Fruit fly (Drosophila melanogaster) whole organism, embryonic: Measurements from ENCODE around the gene Kr-h2.

ENCODE experiments used
- Atf-2 ChIP-seq: fragments of 200-800 bp; sonication (Bioruptor generic); optimal IDR thresholded peaks from 2 replicates; lab custom pipeline; 2016; ENCODE audit warnings: missing biosample characterization, missing genetic modification characterization
- CG10267 ChIP-seq: fragments of 200-800 bp; sonication (Bioruptor generic); optimal IDR thresholded peaks from 2 replicates; lab custom pipeline; 2018; ENCODE audit warnings: missing biosample characterization, mild to moderate bottlenecking, missing genetic modification characterization, moderate library complexity
- CG11560 ChIP-seq: fragments of 200-800 bp; sonication (Bioruptor generic); IDR thresholded peaks from 3 replicates; pipeline ENCODE4 v1.3.6; 2022; ENCODE audit warnings: missing biosample characterization, missing genetic modification characterization
- CG11696 ChIP-seq: fragments of 200-800 bp; sonication (Bioruptor generic); IDR thresholded peaks from 2 replicates; pipeline ENCODE4 v1.3.6; 2022; ENCODE audit warnings: missing biosample characterization, missing genetic modification characterization
- CG12104 ChIP-seq: fragments of 200-800 bp; sonication (Bioruptor generic); optimal IDR thresholded peaks from 3 replicates; lab custom pipeline; 2016; ENCODE audit warnings: missing biosample characterization, missing genetic modification characterization
- CG13775 ChIP-seq: fragments of 200-800 bp; sonication (Bioruptor generic); optimal IDR thresholded peaks from 3 replicates; lab custom pipeline; 2017; ENCODE audit warnings: missing biosample characterization, mild to moderate bottlenecking, missing genetic modification characterization
- CG15269 ChIP-seq: fragments of 200-800 bp; sonication (Bioruptor generic); optimal IDR thresholded peaks from 2 replicates; lab custom pipeline; 2018; ENCODE audit warnings: missing biosample characterization, mild to moderate bottlenecking, missing genetic modification characterization, moderate library complexity
- CG18262 ChIP-seq: fragments of 200-800 bp; optimal IDR thresholded peaks from 3 replicates; lab custom pipeline; 2019; ENCODE audit warnings: missing biosample characterization, mild to moderate bottlenecking, missing genetic modification characterization, moderate library complexity
- CG3163 ChIP-seq: fragments of 200-800 bp; sonication (Bioruptor generic); optimal IDR thresholded peaks from 3 replicates; lab custom pipeline; 2016; ENCODE audit warnings: missing biosample characterization, missing genetic modification characterization
- CG3407 ChIP-seq: fragments of 200-800 bp; sonication (Bioruptor generic); optimal IDR thresholded peaks from 2 replicates; lab custom pipeline; 2018; ENCODE audit warnings: missing biosample characterization, mild to moderate bottlenecking, missing genetic modification characterization
- CG3995 ChIP-seq: fragments of 200-800 bp; sonication (Bioruptor generic); optimal IDR thresholded peaks from 3 replicates; lab custom pipeline; 2016; ENCODE audit warnings: missing biosample characterization, missing genetic modification characterization
- CG42726 ChIP-seq: fragments of 200-800 bp; sonication (Bioruptor generic); IDR thresholded peaks from 2 replicates; pipeline ENCODE4 v1.3.6; 2022; ENCODE audit warnings: missing biosample characterization, missing genetic modification characterization; ENCODE audit not compliant: partially characterized antibody
- CG6175 ChIP-seq: fragments of 200-800 bp; sonication (Bioruptor generic); IDR thresholded peaks from 3 replicates; pipeline ENCODE4 v1.3.6; 2022; ENCODE audit warnings: missing biosample characterization, missing genetic modification characterization
- CG7928 ChIP-seq: fragments of 200-800 bp; sonication (Bioruptor generic); optimal IDR thresholded peaks from 2 replicates; lab custom pipeline; 2017; ENCODE audit warnings: missing biosample characterization, mild to moderate bottlenecking, missing genetic modification characterization
- CG9932 ChIP-seq: fragments of 200-800 bp; sonication (Bioruptor generic); IDR thresholded peaks from 2 replicates; pipeline ENCODE4 v1.3.6; 2022; ENCODE audit warnings: missing biosample characterization, missing genetic modification characterization
- Dad ChIP-seq: fragments of 200-800 bp; sonication (Bioruptor generic); optimal IDR thresholded peaks from 3 replicates; lab custom pipeline; 2016; ENCODE audit warnings: missing biosample characterization, missing genetic modification characterization
- Dek ChIP-seq: fragments of 200-800 bp; sonication (Bioruptor generic); optimal IDR thresholded peaks from 3 replicates; lab custom pipeline; 2019; ENCODE audit warnings: missing biosample characterization, mild to moderate bottlenecking, missing genetic modification characterization, moderate library complexity
- Dip3 ChIP-seq: fragments of 200-800 bp; sonication (Bioruptor generic); optimal IDR thresholded peaks from 3 replicates; lab custom pipeline; 2016; ENCODE audit warnings: missing biosample characterization, missing genetic modification characterization
- Doc3 ChIP-seq: fragments of 200-800 bp; sonication (Bioruptor generic); IDR thresholded peaks from 3 replicates; pipeline ENCODE4 v1.3.6; 2022; ENCODE audit warnings: missing biosample characterization, missing genetic modification characterization; ENCODE audit not compliant: partially characterized antibody
- Fer2 ChIP-seq: fragments of 200-800 bp; sonication (Bioruptor generic); optimal IDR thresholded peaks from 2 replicates; lab custom pipeline; 2018; ENCODE audit warnings: missing biosample characterization, mild to moderate bottlenecking, missing genetic modification characterization, moderate library complexity
- Fer3 ChIP-seq: fragments of 200-800 bp; sonication (Bioruptor generic); optimal IDR thresholded peaks from 2 replicates; lab custom pipeline; 2018; ENCODE audit warnings: missing biosample characterization, mild to moderate bottlenecking, missing genetic modification characterization, moderate library complexity
- HLH4C ChIP-seq: fragments of 200-800 bp; sonication (Bioruptor generic); IDR thresholded peaks from 3 replicates; pipeline ENCODE4 v1.3.6; 2022; ENCODE audit warnings: missing biosample characterization, missing genetic modification characterization; ENCODE audit not compliant: partially characterized antibody
- HLH54F ChIP-seq: fragments of 200-800 bp; sonication (Bioruptor generic); optimal IDR thresholded peaks from 3 replicates; lab custom pipeline; 2016; ENCODE audit warnings: missing biosample characterization, missing genetic modification characterization
- HLHmδ ChIP-seq: fragments of 200-800 bp; sonication (Bioruptor generic); optimal IDR thresholded peaks from 2 replicates; lab custom pipeline; 2018; ENCODE audit warnings: missing biosample characterization, mild to moderate bottlenecking, missing genetic modification characterization, moderate library complexity
- Hey ChIP-seq: fragments of 200-800 bp; sonication (Bioruptor generic); optimal IDR thresholded peaks from 3 replicates; lab custom pipeline; 2018; ENCODE audit warnings: missing biosample characterization, mild to moderate bottlenecking, missing genetic modification characterization
- MBD-R2 ChIP-seq: fragments of 200-800 bp; sonication (Bioruptor generic); IDR thresholded peaks from 2 replicates; pipeline ENCODE4 v1.3.6; 2022; ENCODE audit warnings: missing biosample characterization, missing genetic modification characterization
- Trl ChIP-seq, 3 experiments: fragments of >200 bp in 2 of 3; fragments of 200-800 bp in 1 of 3; sonication (Bioruptor generic) in 1 of 3; optimal IDR thresholded peaks; 2 replicates in 1 of 3; 3 replicates in 2 of 3; lab custom pipeline; 2016 to 2017; ENCODE audit warnings: missing biosample characterization in 1 of 3, missing genetic modification characterization in 1 of 3
- Xrp1 ChIP-seq: fragments of 200-800 bp; sonication (Bioruptor generic); IDR thresholded peaks from 2 replicates; pipeline ENCODE4 v1.3.6; 2022; ENCODE audit warnings: missing biosample characterization, missing genetic modification characterization
- danr ChIP-seq: fragments of 200-800 bp; sonication (Bioruptor generic); IDR thresholded peaks from 2 replicates; pipeline ENCODE4 v1.3.6; 2022; ENCODE audit warnings: missing biosample characterization, missing genetic modification characterization
- dmrt11E ChIP-seq: fragments of 200-800 bp; sonication (Bioruptor generic); optimal IDR thresholded peaks from 3 replicates; lab custom pipeline; 2018; ENCODE audit warnings: missing biosample characterization, mild to moderate bottlenecking, missing genetic modification characterization, moderate library complexity
- dpn ChIP-seq, 2 experiments: fragments of 200-800 bp; sonication (Bioruptor generic); optimal IDR thresholded peaks; 3 replicates each; lab custom pipeline; 2016; ENCODE audit warnings: missing biosample characterization in 2 of 2, missing genetic modification characterization in 2 of 2
- eve ChIP-seq, 2 experiments: fragments of >200 bp; optimal IDR thresholded peaks; 2 replicates each; lab custom pipeline; 2017; ENCODE audit warnings: missing biosample characterization in 2 of 2, missing genetic modification characterization in 2 of 2
- fd96Cb ChIP-seq: fragments of 200-800 bp; sonication (Bioruptor generic); optimal IDR thresholded peaks from 2 replicates; lab custom pipeline; 2018; ENCODE audit warnings: missing biosample characterization, mild to moderate bottlenecking, missing genetic modification characterization, moderate library complexity
- grn ChIP-seq: fragments of 200-800 bp; sonication (Bioruptor generic); optimal IDR thresholded peaks from 3 replicates; lab custom pipeline; 2017; ENCODE audit warnings: missing biosample characterization, missing genetic modification characterization
- lab ChIP-seq: fragments of 200-800 bp; sonication (Bioruptor generic); optimal IDR thresholded peaks from 3 replicates; lab custom pipeline; 2017; ENCODE audit warnings: missing biosample characterization, missing genetic modification characterization, mild to moderate bottlenecking, moderate library complexity, missing genetic modification reagents
- mirr ChIP-seq: fragments of 200-800 bp; sonication (Bioruptor generic); optimal IDR thresholded peaks from 3 replicates; lab custom pipeline; 2018; ENCODE audit warnings: missing biosample characterization, mild to moderate bottlenecking, missing genetic modification characterization
- nau ChIP-seq: fragments of 200-800 bp; sonication (Bioruptor generic); optimal IDR thresholded peaks from 3 replicates; lab custom pipeline; 2017; ENCODE audit warnings: missing biosample characterization, mild to moderate bottlenecking, missing genetic modification characterization, missing genetic modification reagents
- nom ChIP-seq: fragments of 200-800 bp; sonication (Bioruptor generic); optimal IDR thresholded peaks from 2 replicates; lab custom pipeline; 2017; ENCODE audit warnings: missing biosample characterization, missing genetic modification characterization, mild to moderate bottlenecking, moderate library complexity, missing genetic modification reagents
- phol ChIP-seq: fragments of 200-800 bp; sonication (Bioruptor generic); optimal IDR thresholded peaks from 3 replicates; lab custom pipeline; 2018; ENCODE audit warnings: missing biosample characterization, mild to moderate bottlenecking, missing genetic modification characterization, moderate library complexity
- pum ChIP-seq: fragments of 200-800 bp; sonication (Bioruptor generic); optimal IDR thresholded peaks from 2 replicates; lab custom pipeline; 2016; ENCODE audit warnings: missing biosample characterization, missing genetic modification characterization
- pzg ChIP-seq: fragments of 200-800 bp; sonication (Bioruptor generic); optimal IDR thresholded peaks from 3 replicates; lab custom pipeline; 2018; ENCODE audit warnings: missing biosample characterization, mild to moderate bottlenecking, missing genetic modification characterization, moderate library complexity
- repo ChIP-seq: fragments of 200-800 bp; sonication (Bioruptor generic); optimal IDR thresholded peaks from 2 replicates; lab custom pipeline; 2016; ENCODE audit warnings: missing biosample characterization, missing genetic modification characterization
- salm ChIP-seq: fragments of 200-800 bp; sonication (Bioruptor generic); optimal IDR thresholded peaks from 2 replicates; lab custom pipeline; 2018; ENCODE audit warnings: missing biosample characterization, mild to moderate bottlenecking, missing genetic modification characterization
- slbo ChIP-seq: fragments of 200-800 bp; sonication (Bioruptor generic); IDR thresholded peaks from 2 replicates; pipeline ENCODE4 v1.3.6; 2022; ENCODE audit warnings: missing biosample characterization, missing genetic modification characterization
- slou ChIP-seq: fragments of 200-800 bp; sonication (Bioruptor generic); optimal IDR thresholded peaks from 3 replicates; lab custom pipeline; 2016; ENCODE audit warnings: missing biosample characterization, missing genetic modification characterization
- sob ChIP-seq: fragments of 200-800 bp; sonication (Bioruptor generic); IDR thresholded peaks from 2 replicates; pipeline ENCODE4 v1.3.6; 2022; ENCODE audit warnings: missing biosample characterization, missing genetic modification characterization
- sqz ChIP-seq: fragments of 200-800 bp; sonication (Bioruptor generic); optimal IDR thresholded peaks from 3 replicates; lab custom pipeline; 2018; ENCODE audit warnings: missing biosample characterization, mild to moderate bottlenecking, missing genetic modification characterization
- tup ChIP-seq: fragments of 200-800 bp; sonication (Bioruptor generic); optimal IDR thresholded peaks from 2 replicates; lab custom pipeline; 2016; ENCODE audit warnings: missing biosample characterization, mild to moderate bottlenecking, missing genetic modification characterization, moderate library complexity
- unc-4 ChIP-seq: fragments of 200-800 bp; sonication (Bioruptor generic); IDR thresholded peaks from 2 replicates; pipeline ENCODE4 v1.3.6; 2022; ENCODE audit warnings: missing biosample characterization, missing genetic modification characterization; ENCODE audit not compliant: partially characterized antibody
- zfh2 ChIP-seq: fragments of 200-800 bp; sonication (Bioruptor generic); optimal IDR thresholded peaks from 2 replicates; lab custom pipeline; 2016; ENCODE audit warnings: missing biosample characterization, missing genetic modification characterization

The Kr-h2 gene

dm6 chr2L:6050575-6050974, 20.2 kb upstream of the Kr-h2 start, which contains the start of gene CG9135 (continued):
- TF ChIP-seq lab (GFP tag; lab: Kevin White, UChicago) (no peak), sqz (GFP tag; lab: Kevin White, UChicago) (no peak), Atf-2 (GFP tag; lab: Kevin White, UChicago) (no peak), Doc3 (GFP tag; lab: Robert Waterston, UW) (peak; percentile 97), CG7928 (GFP tag; lab: Kevin White, UChicago) (no peak), phol (tag; lab: Kevin White, UChicago) (peak; percentile 41), slou (GFP tag; lab: Kevin White, UChicago) (no peak), pum (GFP tag; lab: Kevin White, UChicago) (no peak), Dip3 (GFP tag; lab: Kevin White, UChicago) (no peak), Hey (tag; lab: Kevin White, UChicago) (no peak), HLHmδ (GFP tag; lab: Kevin White, UChicago) (no peak), MBD-R2 (GFP tag; lab: Robert Waterston, UW) (peak; percentile 79), CG42726 (GFP tag; lab: Robert Waterston, UW) (peak; percentile 99), Fer3 (tag; lab: Kevin White, UChicago) (peak; percentile 9), repo (GFP tag; lab: Kevin White, UChicago) (no peak), Fer2 (tag; lab: Kevin White, UChicago) (no peak), grn (GFP tag; lab: Kevin White, UChicago) (no peak), CG6175 (GFP tag; lab: Robert Waterston, UW) (no peak), CG12104 (GFP tag; lab: Kevin White, UChicago) (no peak), CG10267 (tag; lab: Kevin White, UChicago) (peak; percentile 19), CG11696 (GFP tag; lab: Robert Waterston, UW) (no peak), dpn (GFP tag; optimal IDR thresholded peaks at IDR 0.05; lab: Kevin White, UChicago) (no peak), zfh2 (GFP tag; lab: Kevin White, UChicago) (no peak), CG3407 (GFP tag; lab: Kevin White, UChicago) (no peak), salm (tag; lab: Kevin White, UChicago) (no peak), dmrt11E (tag; lab: Kevin White, UChicago) (no peak), HLH54F (no peak), nom (no peak), danr (GFP tag; lab: Robert Waterston, UW) (no peak), Xrp1 (no peak), CG18262 (tag; lab: Kevin White, UChicago) (no peak), CG13775 (GFP tag; lab: Kevin White, UChicago) (no peak), eve (GFP tag; optimal IDR thresholded peaks at IDR 0.05; lab: Kevin White, UChicago) (no peak), CG3163 (GFP tag; lab: Kevin White, UChicago) (no peak), Dek (tag; lab: Kevin White, UChicago) (peak; percentile 35), sob (GFP tag; lab: Robert Waterston, UW) (peak; percentile 50; the same call in 1 of the 2 replicates), HLH4C (GFP tag; lab: Robert Waterston, UW) (peak; percentile 99), Dad (GFP tag; lab: Kevin White, UChicago) (no peak), tup (GFP tag; lab: Kevin White, UChicago) (no peak), CG3995 (GFP tag; lab: Kevin White, UChicago) (peak; percentile 60), unc-4 (GFP tag; lab: Robert Waterston, UW) (peak; percentile 99), pzg (peak; percentile 86), fd96Cb (tag; lab: Kevin White, UChicago) (no peak), CG15269 (tag; lab: Kevin White, UChicago) (no peak), slbo (0 out of 2 replicates have a peak, but pooled peaks have one; percentile 8), mirr (GFP tag; lab: Kevin White, UChicago) (no peak), CG9932 (GFP tag; lab: Robert Waterston, UW) (peak; percentile 59; the same call in 1 of the 2 replicates), CG11560 (tag; lab: Robert Waterston, UW) (no peak), nau (GFP tag; lab: Kevin White, UChicago) (no peak), Trl (optimal IDR thresholded peaks at IDR 0.05; lab: Kevin White, UChicago) (no peak), Trl (GFP tag; optimal IDR thresholded peaks at IDR 0.05; lab: Kevin White, UChicago) (no peak)
